Fruit fly (Drosophila melanogaster): Measurements from ENCODE around the gene CheB38c.

DNA sequence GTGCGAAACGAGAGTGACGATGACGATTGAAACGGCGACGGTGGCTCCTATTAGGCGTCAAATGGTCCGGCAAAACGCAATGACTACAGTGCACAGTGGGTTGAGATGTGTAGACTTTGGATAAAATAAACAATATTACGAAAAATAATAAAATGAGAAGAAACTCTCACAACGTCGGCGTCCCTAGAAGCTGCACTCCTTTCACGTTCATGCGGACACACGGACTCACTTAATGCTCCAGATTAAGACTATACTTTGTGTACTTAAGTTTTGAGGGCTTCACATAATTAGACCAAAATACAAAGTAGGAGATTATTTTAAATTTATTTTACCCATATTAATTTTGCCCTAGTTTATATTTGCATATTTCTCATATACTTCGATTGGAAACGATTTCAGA lies 19.3 kb upstream of the CheB38c start:
- no peak for TF ChIP-seq OdsH (GFP tag; optimal IDR thresholded peaks at IDR 0.05)
- no peak for TF ChIP-seq h (GFP tag; optimal IDR thresholded peaks at IDR 0.05)
- TF ChIP-seq Dfd (GFP tag; optimal IDR thresholded peaks at IDR 0.05) = no peak
- no peak for TF ChIP-seq Hnf4 (GFP tag; optimal IDR thresholded peaks at IDR 0.05)
- TF ChIP-seq Myc (optimal IDR thresholded peaks at IDR 0.05) = no peak

Measured in whole organism, wandering third instar larva.